Worm (Caenorhabditis elegans) whole organism, L4/young adult: ENCODE results near the gene W09G12.10.

Experiments used
- W03F9.2 ChIP-seq: fragments of 150-350 bp; optimal IDR thresholded peaks from 2 replicates; lab custom pipeline; 2014; ENCODE audit warnings: missing biosample characterization, missing genetic modification characterization
- dao-5 ChIP-seq: sonication (generic microtip); optimal IDR thresholded peaks from 2 replicates; lab custom pipeline; 2016; ENCODE audit warnings: missing genotype, missing genetic modification characterization, moderate library complexity, missing compliant biosample characterization
- him-1 ChIP-seq: sonication (generic microtip); optimal IDR thresholded peaks from 2 replicates; lab custom pipeline; 2016; ENCODE audit warnings: missing genotype, missing genetic modification reagents, missing genetic modification characterization, missing compliant biosample characterization

- TF ChIP-seq him-1 (tag; lab: Kevin White, UChicago) (no peak), dao-5 (no peak), W03F9.2 (tag; lab: Kevin White, UChicago) (no peak)
Measured at ce11 chrIV:1212357-1212756, 8.7 kb downstream of the W09G12.10 start.
